Worm (Caenorhabditis elegans): Measurements from ENCODE around the gene btb-22.

- no peak for TF ChIP-seq fos-1 (tag; optimal IDR thresholded peaks at IDR 0.05)
- no peak for TF ChIP-seq R02D3.7 (tag; optimal IDR thresholded peaks at IDR 0.05)
- no peak for TF ChIP-seq snpc-4 (tag; optimal IDR thresholded peaks at IDR 0.05)
- no peak for TF ChIP-seq elt-1 (tag; optimal IDR thresholded peaks at IDR 0.05)
These were observed 20.9 kb upstream of the btb-22 start, which contains the start of gene wht-4 for ce11 chrII:3278634-3279033.
